Fruit fly (Drosophila melanogaster) whole organism, prepupa: ENCODE results near the gene CG32694.

ENCODE experiments used
- Blimp-1 ChIP-seq: fragments of 200-800 bp; sonication (Bioruptor generic); optimal IDR thresholded peaks from 3 replicates; lab custom pipeline; 2017; ENCODE audit warnings: missing biosample characterization, missing genetic modification characterization, mild to moderate bottlenecking, moderate library complexity, missing genetic modification reagents
- CG10631 ChIP-seq: fragments of 200-800 bp; sonication (Bioruptor generic); optimal IDR thresholded peaks from 2 replicates; lab custom pipeline; 2016; ENCODE audit warnings: missing biosample characterization, missing genetic modification characterization
- CG11762 ChIP-seq: fragments of 200-800 bp; sonication (Bioruptor generic); optimal IDR thresholded peaks from 3 replicates; lab custom pipeline; 2016; ENCODE audit warnings: missing biosample characterization, missing genetic modification characterization; ENCODE audit not compliant: insufficient read depth
- CG32006 ChIP-seq: fragments of 200-800 bp; sonication (Bioruptor generic); optimal IDR thresholded peaks from 3 replicates; lab custom pipeline; 2017; ENCODE audit warnings: missing biosample characterization, mild to moderate bottlenecking, missing genetic modification characterization
- CG3919 ChIP-seq: fragments of 200-800 bp; sonication (Bioruptor generic); optimal IDR thresholded peaks from 3 replicates; lab custom pipeline; 2016; ENCODE audit warnings: missing biosample characterization, missing genetic modification characterization
- CG8119 ChIP-seq: fragments of 200-800 bp; sonication (Bioruptor generic); IDR thresholded peaks from 3 replicates; pipeline ENCODE4 v1.3.6; 2022; ENCODE audit warnings: missing biosample characterization, missing genetic modification characterization
- Ets96B ChIP-seq: fragments of 200-800 bp; optimal IDR thresholded peaks from 2 replicates; lab custom pipeline; 2019; ENCODE audit warnings: missing biosample characterization, mild to moderate bottlenecking, missing genetic modification characterization, moderate library complexity
- Lpt ChIP-seq: fragments of 200-800 bp; sonication (Bioruptor generic); optimal IDR thresholded peaks from 3 replicates; lab custom pipeline; 2016; ENCODE audit warnings: missing biosample characterization, missing genetic modification characterization
- OdsH ChIP-seq: fragments of 200-800 bp; sonication (Bioruptor generic); optimal IDR thresholded peaks from 3 replicates; lab custom pipeline; 2016; ENCODE audit warnings: missing biosample characterization, missing genetic modification characterization
- Smox ChIP-seq: fragments of 200-800 bp; sonication (Bioruptor generic); optimal IDR thresholded peaks from 3 replicates; lab custom pipeline; 2016; ENCODE audit warnings: missing biosample characterization, missing genetic modification characterization
- esn ChIP-seq: fragments of 200-800 bp; sonication (Bioruptor generic); optimal IDR thresholded peaks from 2 replicates; lab custom pipeline; 2016; ENCODE audit warnings: missing biosample characterization, mild to moderate bottlenecking, missing genetic modification characterization, moderate library complexity
- svp ChIP-seq: fragments of 200-800 bp; sonication (Bioruptor generic); peaks from one replicate; lab custom pipeline; 2016; ENCODE audit warnings: missing biosample characterization, missing genetic modification characterization

DNA sequence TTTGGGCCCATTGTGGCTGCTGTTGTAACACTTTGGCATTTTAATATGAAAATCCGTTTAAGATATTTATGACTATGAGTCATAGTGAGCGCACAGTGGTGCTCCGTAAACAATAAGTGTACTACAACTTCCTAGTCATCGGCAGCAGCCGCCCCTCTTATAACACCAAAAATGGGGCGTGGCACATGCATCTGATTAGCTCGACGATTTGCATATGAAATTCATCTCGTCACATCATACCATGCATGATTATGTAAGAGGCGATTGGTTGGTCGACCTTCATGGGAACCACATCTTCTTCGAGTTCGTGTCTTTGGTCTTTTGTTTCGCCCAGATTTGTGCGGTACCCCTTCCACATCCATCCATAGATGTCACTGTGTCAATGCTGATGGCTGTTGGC lies 40.2 kb downstream of the CG32694 start:
- no peak for TF ChIP-seq esn (GFP tag; lab: Kevin White, UChicago)
- TF ChIP-seq CG3919 (GFP tag; lab: Kevin White, UChicago): no peak
- TF ChIP-seq Blimp-1 (GFP tag; lab: Kevin White, UChicago): no peak
- TF ChIP-seq Ets96B (tag; lab: Kevin White, UChicago): no peak
- 0 out of 3 replicates have a peak, but pooled peaks have one; percentile 2 for TF ChIP-seq CG8119
- TF ChIP-seq CG11762 (GFP tag; lab: Kevin White, UChicago): no peak
- TF ChIP-seq OdsH (GFP tag; lab: Kevin White, UChicago): no peak
- no peak for TF ChIP-seq Lpt (GFP tag; lab: Kevin White, UChicago)
- no peak for TF ChIP-seq Smox (GFP tag; lab: Kevin White, UChicago)
- no peak for TF ChIP-seq svp (GFP tag; lab: Kevin White, UChicago)
- TF ChIP-seq CG32006 (GFP tag; lab: Kevin White, UChicago): no peak
- no peak for TF ChIP-seq CG10631 (GFP tag; lab: Kevin White, UChicago)
